Worm (Caenorhabditis elegans): Measurements from ENCODE around the gene F32D8.8.

ce11 chrV:10947930-10948329, 45.3 kb upstream of the F32D8.8 start, which contains the start of gene F17C11.2:
- TF ChIP-seq unc-86 (tag; optimal IDR thresholded peaks at IDR 0.05) (no peak), pha-4 (tag; optimal IDR thresholded peaks at IDR 0.05) (no peak)
